Fruit fly (Drosophila melanogaster) whole organism, embryonic: ENCODE measurements around the gene CG1847.
A peak's percentile ranks its signal among the peaks of the same experiment; 100 is the strongest.

Experiments
- Aef1 ChIP-seq: fragments of 200-800 bp; sonication (Bioruptor generic); IDR thresholded peaks from 3 replicates; pipeline ENCODE4 v1.3.6; 2022; ENCODE audit warnings: missing biosample characterization, missing genetic modification characterization
- Bteb2 ChIP-seq: fragments of 200-800 bp; sonication (Bioruptor generic); optimal IDR thresholded peaks from 2 replicates; lab custom pipeline; 2016; ENCODE audit warnings: missing biosample characterization, missing genetic modification characterization
- CG10209 ChIP-seq: fragments of 200-800 bp; sonication (Bioruptor generic); optimal IDR thresholded peaks from 3 replicates; lab custom pipeline; 2017; ENCODE audit warnings: missing biosample characterization, mild to moderate bottlenecking, missing genetic modification characterization, missing genetic modification reagents
- CG10366 ChIP-seq: fragments of 200-800 bp; sonication (Bioruptor generic); IDR thresholded peaks from 2 replicates; pipeline ENCODE4 v1.3.6; 2022; ENCODE audit warnings: missing biosample characterization, missing genetic modification characterization
- CG11085 ChIP-seq: fragments of 200-800 bp; sonication (Bioruptor generic); IDR thresholded peaks from 2 replicates; pipeline ENCODE4 v1.3.6; 2022; ENCODE audit warnings: missing biosample characterization, missing genetic modification characterization
- CG11247 ChIP-seq: fragments of 200-800 bp; sonication (Bioruptor generic); IDR thresholded peaks from 2 replicates; pipeline ENCODE4 v1.3.6; 2022; ENCODE audit warnings: missing biosample characterization, missing genetic modification characterization
- CG11504 ChIP-seq: fragments of 200-800 bp; sonication (Bioruptor generic); optimal IDR thresholded peaks from 3 replicates; lab custom pipeline; 2019; ENCODE audit warnings: missing biosample characterization, mild to moderate bottlenecking, missing genetic modification characterization, moderate library complexity
- CG12071 ChIP-seq: fragments of 200-800 bp; sonication (Bioruptor generic); optimal IDR thresholded peaks from 3 replicates; lab custom pipeline; 2018; ENCODE audit warnings: missing biosample characterization, mild to moderate bottlenecking, missing genetic modification characterization
- CG12104 ChIP-seq: fragments of 200-800 bp; sonication (Bioruptor generic); optimal IDR thresholded peaks from 3 replicates; lab custom pipeline; 2016; ENCODE audit warnings: missing biosample characterization, missing genetic modification characterization
- CG1233 ChIP-seq: fragments of 200-800 bp; sonication (Bioruptor generic); optimal IDR thresholded peaks from 4 replicates; lab custom pipeline; 2018; ENCODE audit warnings: missing biosample characterization, mild to moderate bottlenecking, missing genetic modification characterization
- CG2889 ChIP-seq: fragments of 200-800 bp; sonication (Bioruptor generic); IDR thresholded peaks from 3 replicates; pipeline ENCODE4 v1.3.6; 2022; ENCODE audit warnings: missing biosample characterization, missing genetic modification characterization
- CG31441 ChIP-seq: fragments of 200-800 bp; sonication (Bioruptor generic); IDR thresholded peaks from 2 replicates; pipeline ENCODE4 v1.3.6; 2022; ENCODE audit warnings: missing biosample characterization, missing genetic modification characterization
- CG3281 ChIP-seq: fragments of 200-800 bp; sonication (Bioruptor generic); optimal IDR thresholded peaks from 3 replicates; lab custom pipeline; 2017; ENCODE audit warnings: missing biosample characterization, mild to moderate bottlenecking, missing genetic modification characterization
- CG42726 ChIP-seq: fragments of 200-800 bp; sonication (Bioruptor generic); IDR thresholded peaks from 2 replicates; pipeline ENCODE4 v1.3.6; 2022; ENCODE audit warnings: missing biosample characterization, missing genetic modification characterization; ENCODE audit not compliant: partially characterized antibody
- CG4820 ChIP-seq: fragments of 200-800 bp; sonication (Bioruptor generic); optimal IDR thresholded peaks from 3 replicates; lab custom pipeline; 2016; ENCODE audit warnings: missing biosample characterization, missing genetic modification characterization
- CG5180 ChIP-seq: fragments of 200-800 bp; sonication (Bioruptor generic); optimal IDR thresholded peaks from 3 replicates; lab custom pipeline; 2017; ENCODE audit warnings: missing biosample characterization, missing genetic modification characterization, mild to moderate bottlenecking, moderate library complexity, missing genetic modification reagents
- CG5953 ChIP-seq: fragments of 200-800 bp; sonication (Bioruptor generic); IDR thresholded peaks from 2 replicates; pipeline ENCODE4 v1.3.6; 2022; ENCODE audit warnings: missing biosample characterization, missing genetic modification characterization
- CG6254 ChIP-seq: fragments of 200-800 bp; sonication (Bioruptor generic); optimal IDR thresholded peaks from 3 replicates; lab custom pipeline; 2017; ENCODE audit warnings: mild to moderate bottlenecking, missing biosample characterization, missing genetic modification reagents, missing genetic modification characterization
- CG6813 ChIP-seq: fragments of 200-800 bp; sonication (Bioruptor generic); optimal IDR thresholded peaks from 2 replicates; lab custom pipeline; 2017; ENCODE audit warnings: missing biosample characterization, missing genetic modification characterization, mild to moderate bottlenecking, moderate library complexity, missing genetic modification reagents
- CG8765 ChIP-seq: fragments of 200-800 bp; sonication (Bioruptor generic); IDR thresholded peaks from 2 replicates; pipeline ENCODE4 v1.3.6; 2022; ENCODE audit warnings: missing biosample characterization, missing genetic modification characterization
- CG9215 ChIP-seq: fragments of 200-800 bp; sonication (Bioruptor generic); IDR thresholded peaks from 2 replicates; pipeline ENCODE4 v1.3.6; 2022; ENCODE audit warnings: missing biosample characterization, missing genetic modification characterization
- D19A ChIP-seq: fragments of 200-800 bp; optimal IDR thresholded peaks from 3 replicates; lab custom pipeline; 2019; ENCODE audit warnings: missing biosample characterization, mild to moderate bottlenecking, missing genetic modification characterization, moderate library complexity
- D19B ChIP-seq: fragments of 200-800 bp; sonication (Bioruptor generic); optimal IDR thresholded peaks from 2 replicates; lab custom pipeline; 2017; ENCODE audit warnings: missing biosample characterization, mild to moderate bottlenecking, missing genetic modification characterization
- Dek ChIP-seq: fragments of 200-800 bp; sonication (Bioruptor generic); optimal IDR thresholded peaks from 3 replicates; lab custom pipeline; 2019; ENCODE audit warnings: missing biosample characterization, mild to moderate bottlenecking, missing genetic modification characterization, moderate library complexity
- Fer1 ChIP-seq: fragments of 200-800 bp; sonication (Bioruptor generic); optimal IDR thresholded peaks from 2 replicates; lab custom pipeline; 2017; ENCODE audit warnings: missing biosample characterization, mild to moderate bottlenecking, missing genetic modification characterization
- HLHmδ ChIP-seq: fragments of 200-800 bp; sonication (Bioruptor generic); optimal IDR thresholded peaks from 2 replicates; lab custom pipeline; 2018; ENCODE audit warnings: missing biosample characterization, mild to moderate bottlenecking, missing genetic modification characterization, moderate library complexity
- Hr51 ChIP-seq, 2 experiments: fragments of 200-800 bp; sonication (Bioruptor generic); optimal IDR thresholded peaks; 2 replicates in 1 of 2; 3 replicates in 1 of 2; lab custom pipeline; 2016 to 2018; ENCODE audit warnings: missing biosample characterization in 2 of 2, missing genetic modification characterization in 2 of 2, mild to moderate bottlenecking in 1 of 2, moderate library complexity in 1 of 2
- Side ChIP-seq: fragments of 200-800 bp; sonication (Bioruptor generic); optimal IDR thresholded peaks from 2 replicates; lab custom pipeline; 2016; ENCODE audit warnings: missing biosample characterization, missing genetic modification characterization
- Sox102F ChIP-seq: fragments of 200-800 bp; sonication (Bioruptor generic); optimal IDR thresholded peaks from 2 replicates; lab custom pipeline; 2018; ENCODE audit warnings: missing biosample characterization, mild to moderate bottlenecking, missing genetic modification characterization, moderate library complexity
- abd-A ChIP-seq: fragments of 200-800 bp; sonication (Bioruptor generic); optimal IDR thresholded peaks from 3 replicates; lab custom pipeline; 2019; ENCODE audit warnings: missing biosample characterization, mild to moderate bottlenecking, missing genetic modification characterization, moderate library complexity
- ato ChIP-seq: fragments of 200-800 bp; sonication (Bioruptor generic); IDR thresholded peaks from 2 replicates; pipeline ENCODE4 v1.3.6; 2022; ENCODE audit warnings: missing biosample characterization, missing genetic modification characterization; ENCODE audit not compliant: partially characterized antibody
- bsh ChIP-seq, 2 experiments: fragments of 200-800 bp; sonication (Bioruptor generic); optimal IDR thresholded peaks; 2 replicates each; lab custom pipeline; 2017 to 2018; ENCODE audit warnings: mild to moderate bottlenecking in 2 of 2, missing biosample characterization in 2 of 2, missing genetic modification characterization in 2 of 2, moderate library complexity in 1 of 2
- emc ChIP-seq: fragments of 200-800 bp; sonication (Bioruptor generic); optimal IDR thresholded peaks from 2 replicates; lab custom pipeline; 2016; ENCODE audit warnings: missing biosample characterization, missing genetic modification characterization
- fru ChIP-seq: fragments of >200 bp; optimal IDR thresholded peaks from 2 replicates; lab custom pipeline; 2017
- fu2 ChIP-seq: fragments of 200-800 bp; sonication (Bioruptor generic); optimal IDR thresholded peaks from 2 replicates; lab custom pipeline; 2016; ENCODE audit warnings: missing biosample characterization, missing genetic modification characterization
- gcm ChIP-seq: fragments of 200-800 bp; sonication (Bioruptor generic); optimal IDR thresholded peaks from 2 replicates; lab custom pipeline; 2019; ENCODE audit warnings: missing biosample characterization, mild to moderate bottlenecking, missing genetic modification characterization, moderate library complexity
- grau ChIP-seq: fragments of 200-800 bp; optimal IDR thresholded peaks from 3 replicates; lab custom pipeline; 2019; ENCODE audit warnings: missing biosample characterization, mild to moderate bottlenecking, missing genetic modification characterization, moderate library complexity
- hb ChIP-seq: fragments of 200-800 bp; sonication (Bioruptor generic); IDR thresholded peaks from 3 replicates; pipeline ENCODE4 v1.3.6; 2022; ENCODE audit warnings: missing biosample characterization, missing genetic modification characterization; ENCODE audit not compliant: partially characterized antibody
- hbn ChIP-seq: fragments of 200-800 bp; sonication (Bioruptor generic); IDR thresholded peaks from 2 replicates; pipeline ENCODE4 v1.3.6; 2022; ENCODE audit warnings: missing biosample characterization, missing genetic modification characterization; ENCODE audit not compliant: partially characterized antibody
- jumu ChIP-seq: fragments of 200-800 bp; sonication (Bioruptor generic); optimal IDR thresholded peaks from 3 replicates; lab custom pipeline; 2016; ENCODE audit warnings: missing biosample characterization, missing genetic modification characterization
- klu ChIP-seq: fragments of 200-800 bp; sonication (Bioruptor generic); IDR thresholded peaks from 2 replicates; pipeline ENCODE4 v1.3.6; 2022; ENCODE audit warnings: missing biosample characterization, missing genetic modification characterization
- kni ChIP-seq: fragments of 200-800 bp; sonication (Bioruptor generic); optimal IDR thresholded peaks from 3 replicates; lab custom pipeline; 2017; ENCODE audit warnings: mild to moderate bottlenecking, missing biosample characterization, missing genetic modification reagents, missing genetic modification characterization
- pita ChIP-seq: fragments of 200-800 bp; sonication (Bioruptor generic); optimal IDR thresholded peaks from 2 replicates; lab custom pipeline; 2017; ENCODE audit warnings: missing biosample characterization, mild to moderate bottlenecking, missing genetic modification characterization
- prd ChIP-seq, 3 experiments: fragments of >200 bp in 2 of 3; fragments of 200-800 bp in 1 of 3; sonication (Bioruptor generic) in 1 of 3; optimal IDR thresholded peaks in 2 of 3; IDR thresholded peaks in 1 of 3; 2 replicates in 2 of 3; 3 replicates in 1 of 3; pipeline versions ENCODE4 v1.3.6 to Lab custom; 2017 to 2022; ENCODE audit warnings: missing biosample characterization in 1 of 3, missing genetic modification characterization in 1 of 3
- row ChIP-seq: fragments of 200-800 bp; sonication (Bioruptor generic); IDR thresholded peaks from 3 replicates; pipeline ENCODE4 v1.3.6; 2022; ENCODE audit warnings: missing biosample characterization, missing genetic modification characterization
- seq ChIP-seq: fragments of 200-800 bp; sonication (Bioruptor generic); IDR thresholded peaks from 2 replicates; pipeline ENCODE4 v1.3.6; 2022; ENCODE audit warnings: missing biosample characterization, missing genetic modification characterization
- tgo ChIP-seq: fragments of 200-800 bp; sonication (Bioruptor generic); IDR thresholded peaks from 3 replicates; pipeline ENCODE4 v1.3.6; 2022; ENCODE audit warnings: missing biosample characterization, missing genetic modification characterization
- toy ChIP-seq: fragments of 200-800 bp; sonication (Bioruptor generic); IDR thresholded peaks from 2 replicates; pipeline ENCODE4 v1.3.6; 2022; ENCODE audit warnings: missing biosample characterization, missing genetic modification characterization
- usp ChIP-seq: fragments of >200 bp; optimal IDR thresholded peaks from 2 replicates; lab custom pipeline; 2017; ENCODE audit warnings: missing biosample characterization, missing genetic modification characterization
- vvl ChIP-seq: fragments of 200-800 bp; sonication (Bioruptor generic); IDR thresholded peaks from 2 replicates; pipeline ENCODE4 v1.3.6; 2022; ENCODE audit warnings: missing biosample characterization, missing genetic modification characterization
- z ChIP-seq: fragments of 200-800 bp; sonication (Bioruptor generic); IDR thresholded peaks from 3 replicates; pipeline ENCODE4 v1.3.6; 2022; ENCODE audit warnings: missing biosample characterization, missing genetic modification characterization

Gene CG1847

dm6 chrX:11905144-11905543 is 36.2 kb downstream of the CG1847 start, which contains the start of gene Upf1 (continued):
- TF ChIP-seq abd-A (no peak), prd (optimal IDR thresholded peaks at IDR 0.05; lab: Kevin White, UChicago) (no peak), prd (GFP tag; IDR thresholded peaks at IDR 0.05; lab: Robert Waterston, UW) (no peak), D19A (tag; lab: Kevin White, UChicago) (no peak), jumu (GFP tag; lab: Kevin White, UChicago) (no peak), pita (GFP tag; lab: Kevin White, UChicago) (no peak), usp (GFP tag; lab: Kevin White, UChicago) (no peak), CG9215 (GFP tag; lab: Robert Waterston, UW) (no peak), CG3281 (GFP tag; lab: Kevin White, UChicago) (no peak), CG1233 (GFP tag; lab: Kevin White, UChicago) (no peak), gcm (no peak), CG5953 (no peak), Side (GFP tag; lab: Kevin White, UChicago) (no peak), CG12104 (GFP tag; lab: Kevin White, UChicago) (no peak), CG6813 (no peak), CG4820 (GFP tag; lab: Kevin White, UChicago) (no peak), CG10209 (no peak), CG6254 (GFP tag; lab: Kevin White, UChicago) (no peak), seq (GFP tag; lab: Robert Waterston, UW) (no peak), z (GFP tag; lab: Robert Waterston, UW) (no peak), grau (no peak), CG10366 (GFP tag; lab: Robert Waterston, UW) (no peak), CG11504 (no peak), row (GFP tag; lab: Robert Waterston, UW) (peak; percentile 87), Bteb2 (GFP tag; lab: Kevin White, UChicago) (no peak), Sox102F (GFP tag; lab: Kevin White, UChicago) (no peak), D19B (no peak), toy (GFP tag; lab: Robert Waterston, UW) (no peak), Aef1 (GFP tag; lab: Robert Waterston, UW) (no peak), ato (GFP tag; lab: Robert Waterston, UW) (peak; percentile 77), HLHmδ (no peak), bsh (GFP tag; optimal IDR thresholded peaks at IDR 0.05; lab: Kevin White, UChicago) (no peak), fru (lab: Kevin White, UChicago) (no peak), CG11085 (GFP tag; lab: Robert Waterston, UW) (no peak), fu2 (GFP tag; lab: Kevin White, UChicago) (no peak), emc (GFP tag; lab: Kevin White, UChicago) (no peak), hbn (GFP tag; lab: Robert Waterston, UW) (peak; percentile 88), CG31441 (GFP tag; lab: Robert Waterston, UW) (no peak), Fer1 (GFP tag; lab: Kevin White, UChicago) (no peak), klu (GFP tag; lab: Robert Waterston, UW) (no peak), tgo (GFP tag; lab: Robert Waterston, UW) (no peak), CG42726 (GFP tag; lab: Robert Waterston, UW) (peak; percentile 88), kni (no peak), CG8765 (GFP tag; lab: Robert Waterston, UW) (no peak), CG2889 (GFP tag; lab: Robert Waterston, UW) (no peak), hb (peak; percentile 86), CG5180 (GFP tag; lab: Kevin White, UChicago) (no peak), CG11247 (no peak), Hr51 (GFP tag; optimal IDR thresholded peaks at IDR 0.05; lab: Kevin White, UChicago) (no peak), CG12071 (GFP tag; lab: Kevin White, UChicago) (no peak), vvl (peak; percentile 39; the same call in 1 of the 2 replicates), Dek (no peak)
